Fruit fly (Drosophila melanogaster) S2 (cell line): ENCODE data around the gene CG13857.
A peak's percentile ranks its signal among the peaks of the same experiment; 100 is the strongest.

Source experiments
- CG8478 ChIP-seq: fragments of >200 bp; optimal IDR thresholded peaks from 2 replicates; lab custom pipeline; 2018
- CTCF ChIP-seq, 2 experiments: fragments of >200 bp; optimal IDR thresholded peaks; 2 replicates each; lab custom pipeline; 2018

The CG13857 gene

DNA sequence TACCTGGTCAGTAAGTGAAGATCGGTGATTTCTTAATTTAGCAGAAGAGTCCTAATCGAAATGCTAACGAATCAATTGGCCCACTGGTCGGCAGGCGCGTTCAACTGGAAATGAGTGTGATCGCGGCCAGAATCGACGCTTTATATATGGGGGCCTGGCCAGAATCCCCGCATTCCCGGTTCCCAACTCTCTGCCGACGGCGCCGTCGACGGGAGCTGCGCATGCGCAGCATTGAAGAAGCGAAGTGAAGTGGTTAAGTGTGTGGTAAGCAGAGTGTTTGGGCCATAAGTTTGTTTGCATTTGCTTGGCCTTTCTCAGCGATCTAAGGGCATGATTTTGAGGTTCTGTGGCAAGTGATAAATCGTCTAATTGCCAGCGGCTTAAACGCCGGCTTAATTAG lies at the start of gene CG13857:
Gene CG13857 (minus strand): TSS at position 101 of the 400 bp plus-strand sequence.
- TF ChIP-seq CTCF (optimal IDR thresholded peaks at IDR 0.05; lab: Kevin White, UChicago) (no peak), CG8478 (lab: Kevin White, UChicago) (no peak)

DNA sequence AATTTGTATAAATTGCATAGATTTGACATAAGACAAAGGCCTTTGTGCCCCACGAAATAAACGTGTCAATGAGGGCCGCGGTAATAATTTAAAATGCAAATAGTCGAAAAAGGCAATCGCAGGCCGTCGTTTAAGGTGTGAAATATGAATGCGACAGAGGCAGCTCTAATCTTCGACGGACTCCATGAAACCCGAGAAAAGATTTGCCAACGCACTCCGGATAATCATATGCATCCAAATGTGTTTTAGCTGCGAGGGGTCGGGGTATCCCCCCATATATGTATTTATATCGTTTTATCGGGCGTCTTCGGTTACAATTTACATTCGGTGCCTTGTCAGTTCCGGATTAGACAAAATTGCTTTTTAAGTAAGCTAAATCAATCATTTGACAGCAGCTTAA lies 44.4 kb upstream of the CG13857 start:
- TF ChIP-seq CTCF (optimal IDR thresholded peaks at IDR 0.05; lab: Kevin White, UChicago), result no peak
- TF ChIP-seq CG8478 (lab: Kevin White, UChicago), result no peak

DNA sequence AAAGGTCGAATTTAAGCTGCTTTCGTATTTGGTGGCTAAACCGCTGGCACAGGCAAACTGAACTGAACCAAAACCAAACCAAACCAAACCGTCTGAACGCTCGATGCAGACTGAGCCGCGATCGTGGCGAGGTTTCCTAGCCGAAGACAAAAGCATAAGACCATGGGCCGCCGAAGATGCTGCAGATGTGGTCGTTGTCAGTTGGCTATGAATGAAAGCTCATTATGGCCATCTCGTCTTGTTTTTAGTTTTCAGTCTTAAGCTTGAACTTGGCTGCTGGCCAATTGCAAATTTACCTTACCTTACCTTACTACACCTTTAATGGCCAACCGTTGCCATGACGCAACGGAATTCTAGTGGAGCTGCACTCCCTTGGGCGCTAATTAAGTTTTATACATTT lies 42.1 kb upstream of the CG13857 start, which contains the start of gene CG13847:
Gene CG13847 (minus strand): TSS at position 101 of the 400 bp plus-strand sequence.
- TF ChIP-seq CG8478 (lab: Kevin White, UChicago), result no peak

DNA sequence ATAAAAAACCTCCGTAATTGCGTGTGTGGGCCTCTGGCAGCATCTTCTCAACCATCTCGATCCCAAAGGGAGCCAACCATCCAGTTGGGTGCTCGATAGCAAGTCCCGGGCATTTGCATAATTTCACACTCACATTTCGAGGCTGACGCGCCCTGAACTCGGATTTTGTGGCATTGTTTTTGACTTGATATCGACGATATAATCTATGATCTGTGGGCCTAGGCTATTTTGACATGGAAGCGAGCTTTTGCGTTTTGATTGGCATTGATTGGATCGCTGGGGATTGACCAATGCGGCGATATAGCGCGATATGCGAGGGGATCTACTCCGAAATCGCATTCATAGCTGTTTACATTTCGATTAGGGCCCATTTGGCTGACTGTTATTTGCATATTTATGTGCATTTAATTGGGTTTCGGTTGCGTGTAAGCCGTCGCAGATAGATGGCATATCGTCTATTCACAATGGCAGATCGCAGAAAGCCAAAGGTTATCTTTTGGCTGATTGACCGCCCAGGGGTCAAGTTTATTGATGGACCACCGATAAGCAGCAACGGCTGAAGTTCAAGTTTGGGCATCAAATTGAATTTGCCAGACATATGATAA lies 38.4 kb upstream of the CG13857 start:
- TF ChIP-seq CG8478 (lab: Kevin White, UChicago), result no peak
- no peak for TF ChIP-seq CTCF (optimal IDR thresholded peaks at IDR 0.05; lab: Kevin White, UChicago)

DNA sequence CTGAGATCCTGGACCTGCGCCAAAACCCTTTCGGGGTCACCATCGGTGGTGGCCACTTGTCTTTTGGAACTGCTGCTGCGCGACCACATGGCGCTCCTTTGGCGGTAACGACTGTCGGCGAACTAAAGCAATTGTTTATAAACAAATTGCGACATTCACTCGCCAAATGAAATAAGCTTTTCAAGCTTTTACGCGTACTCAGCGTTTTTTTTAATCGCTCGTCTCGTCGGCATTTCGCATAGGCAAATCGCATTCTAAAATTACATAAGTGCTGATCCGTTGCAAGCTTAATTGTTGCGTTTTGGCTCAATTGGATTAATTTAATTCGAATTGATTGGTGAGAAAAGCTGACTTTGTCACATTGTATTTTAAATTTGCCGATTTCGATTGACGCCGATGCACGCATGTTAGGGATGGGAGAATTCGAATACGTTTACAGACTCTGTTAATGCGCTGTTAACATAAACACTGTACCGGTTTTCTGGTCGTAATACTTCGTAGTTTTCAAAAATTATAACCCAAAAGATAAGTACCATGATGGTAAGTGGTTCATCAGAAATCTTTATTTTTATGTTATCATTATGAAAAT lies 30.8 kb upstream of the CG13857 start, which contains the start of gene pinta:
Gene pinta (minus strand): TSS at position 328 of the 589 bp plus-strand sequence.
- no peak for TF ChIP-seq CG8478 (lab: Kevin White, UChicago)
- no peak for TF ChIP-seq CTCF (optimal IDR thresholded peaks at IDR 0.05; lab: Kevin White, UChicago)

DNA sequence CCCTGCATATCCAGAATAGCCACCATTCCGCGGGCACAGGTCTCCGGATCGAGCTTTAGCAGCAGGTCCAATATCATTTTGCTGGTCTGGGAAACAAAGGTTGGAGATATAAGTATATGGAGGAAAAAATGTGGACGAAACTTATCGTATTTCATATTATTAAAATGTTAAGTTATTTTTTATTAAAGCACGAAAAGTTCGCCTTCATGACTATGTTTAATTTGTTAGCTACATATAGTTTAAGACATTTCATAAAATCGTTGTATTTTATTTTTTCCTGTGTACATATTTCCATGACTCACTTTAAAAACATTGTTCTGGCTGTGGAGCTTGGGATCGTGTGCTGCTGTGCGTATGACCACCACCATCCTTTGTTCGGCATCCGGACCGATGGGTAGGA lies 30.1 kb upstream of the CG13857 start:
- TF ChIP-seq CTCF (optimal IDR thresholded peaks at IDR 0.05; lab: Kevin White, UChicago), result no peak
- TF ChIP-seq CG8478 (lab: Kevin White, UChicago), result no peak

DNA sequence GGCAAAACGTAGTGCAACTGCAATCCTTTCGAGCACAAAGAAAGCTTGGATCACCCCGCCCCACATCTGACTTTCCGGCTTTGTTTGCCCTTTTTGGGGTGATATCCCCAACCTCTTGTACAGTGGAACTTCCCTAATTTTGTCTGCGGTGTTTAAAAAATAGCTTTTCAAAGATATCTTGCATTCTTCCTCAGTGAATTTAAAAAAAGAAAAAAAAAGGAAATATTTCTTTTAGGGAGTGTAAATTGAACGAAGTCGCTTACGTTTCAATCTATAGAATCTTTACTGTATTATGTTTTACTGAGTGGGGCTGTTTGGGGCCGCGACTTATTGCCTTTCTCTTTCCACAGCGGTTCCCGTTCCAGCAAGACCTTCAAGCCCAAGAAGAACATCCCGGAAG lies 27.7 kb upstream of the CG13857 start:
- TF ChIP-seq CTCF (optimal IDR thresholded peaks at IDR 0.05; lab: Kevin White, UChicago), result no peak
- TF ChIP-seq CG8478 (lab: Kevin White, UChicago), result no peak

DNA sequence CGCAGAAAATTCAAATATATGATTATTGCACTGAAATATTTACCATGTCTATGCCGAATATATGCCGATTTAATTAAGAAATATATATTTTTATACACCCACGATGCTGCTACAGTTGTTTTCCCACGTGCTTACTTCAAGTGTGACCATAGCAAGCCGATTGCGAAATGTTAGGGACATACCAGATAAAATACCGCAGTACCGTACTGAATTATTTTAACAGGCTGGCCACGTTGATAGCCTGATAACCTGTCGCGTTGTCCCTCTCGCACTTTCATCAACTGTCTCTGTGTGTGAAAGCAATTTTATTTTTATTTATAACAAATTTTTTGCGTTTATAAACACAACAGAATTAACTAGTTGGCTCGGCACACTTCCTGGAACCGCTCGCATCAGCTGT lies 27.0 kb upstream of the CG13857 start, which contains the start of the genes Nop56 and mats:
Gene Nop56 (minus strand): TSS at position 158 of the 400 bp plus-strand sequence.
Gene mats (plus strand): TSS at position 251 of the 400 bp plus-strand sequence.
- TF ChIP-seq CTCF (optimal IDR thresholded peaks at IDR 0.05; lab: Kevin White, UChicago) (peak in 1 of 2 experiments; percentile 24), CG8478 (lab: Kevin White, UChicago) (no peak)

DNA sequence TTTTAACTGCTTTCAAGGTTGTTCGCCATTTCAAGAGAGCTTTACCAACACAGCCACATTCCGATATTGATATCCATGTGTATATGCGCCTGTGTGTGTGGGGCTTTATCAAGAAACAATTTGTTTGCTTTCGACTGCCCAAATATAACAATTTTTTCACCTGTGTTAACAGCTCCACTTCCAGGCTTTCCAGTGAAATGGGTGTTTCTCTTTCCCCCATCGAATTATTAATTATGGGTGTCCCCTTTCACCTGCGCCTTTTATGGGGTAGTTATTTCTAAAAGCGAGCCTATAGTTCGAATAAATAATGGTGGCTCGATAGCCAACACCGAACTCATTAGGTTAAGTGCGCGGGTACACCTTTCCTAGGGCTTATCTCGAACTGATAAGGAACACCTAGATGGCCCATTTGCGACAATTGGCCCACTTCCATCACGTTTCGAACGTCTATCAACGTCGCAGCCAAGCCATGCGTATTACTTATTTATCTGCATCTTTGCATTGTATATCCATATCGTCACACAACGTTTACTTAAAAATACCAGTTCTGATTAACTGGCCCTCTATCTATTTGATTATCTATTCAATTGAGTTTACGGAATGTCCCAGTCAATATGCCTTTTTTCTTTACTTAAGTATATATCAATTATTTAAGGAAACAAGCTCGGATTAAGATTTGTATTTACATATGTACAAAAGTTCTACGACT lies 18.1 kb upstream of the CG13857 start:
- no peak for TF ChIP-seq CG8478 (lab: Kevin White, UChicago)
- no peak for TF ChIP-seq CTCF (optimal IDR thresholded peaks at IDR 0.05; lab: Kevin White, UChicago)

DNA sequence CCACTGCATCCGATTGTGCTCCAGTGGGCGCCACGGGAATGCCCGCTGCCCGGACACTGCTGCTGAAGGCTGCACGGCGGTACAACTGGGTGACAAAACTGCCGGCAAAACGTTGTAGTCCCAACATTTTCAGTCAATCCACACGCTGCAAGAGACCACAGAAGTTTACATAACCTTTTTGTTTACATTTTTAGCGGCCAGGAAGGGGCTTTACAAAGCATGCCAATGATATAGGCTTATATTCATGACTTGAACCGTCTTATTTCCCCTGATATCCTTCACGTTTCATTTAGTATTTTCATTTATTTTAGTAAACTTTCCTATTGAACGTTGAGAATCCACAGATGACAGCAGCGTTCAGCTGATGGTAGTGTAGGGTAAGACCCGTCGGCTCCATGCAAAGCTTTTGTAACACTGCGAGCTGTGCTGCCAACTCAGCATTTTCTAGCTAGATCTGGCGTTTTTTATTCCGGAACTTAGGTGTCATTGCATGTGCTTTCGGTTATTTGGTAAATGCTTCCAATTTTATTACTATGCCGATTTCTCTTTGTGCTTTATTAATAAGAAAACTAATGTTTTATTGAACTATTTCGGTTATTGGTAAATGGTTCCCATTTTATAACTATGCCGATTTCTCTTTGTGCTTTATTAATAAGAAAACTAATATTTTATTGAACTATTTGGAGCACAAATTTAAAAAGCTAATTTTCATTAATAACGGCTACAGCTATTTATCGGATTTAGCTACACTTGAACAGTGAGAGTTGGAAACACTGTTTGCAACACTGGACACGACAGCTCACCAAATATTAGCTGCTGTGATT lies 16.8 kb upstream of the CG13857 start, which contains the start of the genes CG13850 and lqfR:
Gene CG13850 (minus strand): TSS at position 379 of the 824 bp plus-strand sequence.
Gene lqfR (plus strand): TSS at position 765 of the 824 bp plus-strand sequence.
- no peak for TF ChIP-seq CTCF (optimal IDR thresholded peaks at IDR 0.05; lab: Kevin White, UChicago)
- TF ChIP-seq CG8478 (lab: Kevin White, UChicago), result no peak

DNA sequence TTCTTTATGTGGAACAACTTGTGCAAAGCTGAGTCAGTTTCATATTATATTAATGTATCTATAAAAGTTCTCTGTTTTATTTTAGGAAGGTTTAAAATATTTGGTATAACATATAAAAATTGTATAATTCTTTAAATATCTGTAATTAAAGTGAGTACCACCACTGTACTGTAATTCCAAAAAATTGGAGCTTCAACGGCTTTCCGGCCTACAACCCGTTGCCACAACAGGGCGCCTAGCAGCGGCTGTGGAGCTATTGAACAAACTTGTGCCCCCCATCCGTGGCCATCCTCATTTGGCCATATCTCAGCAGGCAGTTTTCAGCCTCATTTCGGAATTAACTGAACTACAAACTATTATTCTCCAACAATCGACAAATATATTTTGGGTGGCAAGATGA lies 11.7 kb upstream of the CG13857 start, which contains the start of gene CG13855:
Gene CG13855 (plus strand): TSS at position 301 of the 400 bp plus-strand sequence.
- TF ChIP-seq CG8478 (lab: Kevin White, UChicago) (no peak), CTCF (optimal IDR thresholded peaks at IDR 0.05; lab: Kevin White, UChicago) (no peak)

DNA sequence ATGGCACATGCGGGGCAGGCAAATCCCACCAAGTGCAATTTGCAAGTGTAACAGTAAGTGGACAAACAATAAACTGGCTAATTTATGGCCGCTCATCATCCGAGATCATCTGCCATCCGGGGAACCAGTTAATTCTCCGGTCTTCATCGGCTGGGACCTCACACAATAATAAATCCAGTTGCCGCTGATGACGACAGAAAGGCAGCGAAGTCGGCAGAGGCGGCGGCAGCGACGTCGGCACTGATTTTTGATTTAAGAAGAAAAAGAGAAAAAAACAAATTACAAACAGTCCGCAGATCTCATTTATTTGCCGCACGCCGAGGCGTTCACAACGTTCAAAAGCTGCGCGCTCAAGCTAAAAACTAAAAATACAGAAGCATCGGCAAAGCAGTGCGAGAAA lies 8.5 kb upstream of the CG13857 start, which contains the start of gene CG13856:
Gene CG13856 (plus strand): TSS at position 301 of the 400 bp plus-strand sequence.
- no peak for TF ChIP-seq CG8478 (lab: Kevin White, UChicago)

DNA sequence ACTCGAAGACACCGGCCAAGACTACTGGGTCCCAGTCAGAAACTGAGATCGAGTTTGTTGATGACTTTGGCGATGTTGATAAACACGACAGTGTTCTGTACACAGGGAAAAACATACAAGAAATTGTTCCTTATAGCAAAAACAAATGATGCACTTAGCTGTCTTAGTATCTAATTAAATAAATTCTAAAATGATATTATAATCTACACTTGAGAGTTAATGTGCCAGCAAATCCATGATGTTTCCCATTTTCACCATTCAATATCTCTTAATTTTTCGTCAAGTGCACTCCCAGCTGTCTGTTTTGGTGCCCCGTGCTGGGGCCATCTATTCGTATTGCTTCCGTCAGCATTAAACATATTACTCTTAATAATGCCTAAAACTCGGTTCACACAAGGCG lies 6.3 kb upstream of the CG13857 start:
- TF ChIP-seq CTCF (optimal IDR thresholded peaks at IDR 0.05; lab: Kevin White, UChicago), result no peak
- TF ChIP-seq CG8478 (lab: Kevin White, UChicago), result no peak
